Worm (Caenorhabditis elegans) whole organism, L3 larva: ENCODE measurements around the gene C05E11.2.

ENCODE experiments used
- R02D3.7 ChIP-seq: fragments of 150-350 bp; optimal IDR thresholded peaks from 2 replicates; lab custom pipeline; 2014; ENCODE audit warnings: missing biosample characterization, missing genetic modification characterization
- ZK546.5 ChIP-seq: sonication (generic microtip); optimal IDR thresholded peaks from 2 replicates; lab custom pipeline; 2017; ENCODE audit warnings: missing biosample characterization, missing genetic modification characterization
- aly-2 ChIP-seq: fragments of 150-350 bp; optimal IDR thresholded peaks from 2 replicates; lab custom pipeline; 2014; ENCODE audit warnings: missing biosample characterization, missing genetic modification characterization
- ama-1 ChIP-seq: fragments of 150-350 bp; optimal IDR thresholded peaks from 2 replicates; lab custom pipeline; 2018
- ceh-28 ChIP-seq: fragments of 150-350 bp; optimal IDR thresholded peaks from 2 replicates; lab custom pipeline; 2014; ENCODE audit warnings: missing biosample characterization, missing genetic modification reagents, missing genetic modification characterization
- ceh-82 ChIP-seq: fragments of 150-350 bp; optimal IDR thresholded peaks from 2 replicates; lab custom pipeline; 2014; ENCODE audit warnings: missing biosample characterization, missing genetic modification characterization
- ceh-9 ChIP-seq: sonication (generic microtip); optimal IDR thresholded peaks from 2 replicates; lab custom pipeline; 2018; ENCODE audit warnings: missing biosample characterization, missing genetic modification characterization
- daf-12 ChIP-seq: fragments of 150-350 bp; optimal IDR thresholded peaks from 2 replicates; lab custom pipeline; 2014; ENCODE audit warnings: missing biosample characterization, missing genetic modification reagents, missing genetic modification characterization
- egl-27 ChIP-seq: sonication (generic microtip); optimal IDR thresholded peaks from 4 replicates; lab custom pipeline; 2017; ENCODE audit warnings: missing biosample characterization, missing genetic modification reagents, missing genetic modification characterization
- egl-5 ChIP-seq: fragments of 150-350 bp; optimal IDR thresholded peaks from 2 replicates; lab custom pipeline; 2017; ENCODE audit warnings: missing biosample characterization, missing genetic modification reagents, missing genetic modification characterization, inconsistent platforms
- elt-1 ChIP-seq: fragments of 150-350 bp; optimal IDR thresholded peaks from 2 replicates; lab custom pipeline; 2014; ENCODE audit warnings: missing biosample characterization, missing genetic modification characterization
- elt-2 ChIP-seq: sonication (generic microtip); optimal IDR thresholded peaks from 2 replicates; lab custom pipeline; 2016; ENCODE audit warnings: missing genetic modification reagents, mild to moderate bottlenecking, missing genetic modification characterization, missing compliant biosample characterization
- elt-3 ChIP-seq, 3 experiments: fragments of 150-350 bp in 1 of 3; sonication (generic microtip) in 2 of 3; optimal IDR thresholded peaks; 2 replicates in 2 of 3; 4 replicates in 1 of 3; lab custom pipeline; 2014 to 2017; ENCODE audit warnings: missing biosample characterization in 3 of 3, missing genetic modification characterization in 3 of 3
- eor-1 ChIP-seq, 2 experiments: fragments of 150-350 bp; optimal IDR thresholded peaks; 2 replicates each; lab custom pipeline; 2014 to 2018; ENCODE audit warnings: missing biosample characterization in 2 of 2, missing genetic modification characterization in 2 of 2
- fkh-10 ChIP-seq: sonication (generic microtip); optimal IDR thresholded peaks from 2 replicates; lab custom pipeline; 2017; ENCODE audit warnings: missing biosample characterization, missing genetic modification reagents, missing genetic modification characterization
- fkh-2 ChIP-seq: fragments of 150-350 bp; optimal IDR thresholded peaks from 2 replicates; lab custom pipeline; 2014; ENCODE audit warnings: missing biosample characterization, missing genetic modification reagents, missing genetic modification characterization
- fos-1 ChIP-seq: fragments of 150-350 bp; optimal IDR thresholded peaks from 2 replicates; lab custom pipeline; 2014; ENCODE audit warnings: missing biosample characterization, missing genetic modification characterization
- hmg-11 ChIP-seq: sonication (generic microtip); optimal IDR thresholded peaks from 2 replicates; lab custom pipeline; 2016; ENCODE audit warnings: missing genetic modification characterization, missing compliant biosample characterization
- jun-1 ChIP-seq: fragments of 150-350 bp; optimal IDR thresholded peaks from 2 replicates; lab custom pipeline; 2014; ENCODE audit warnings: missing biosample characterization, missing genetic modification reagents, missing genetic modification characterization
- lin-15B ChIP-seq: fragments of 150-350 bp; optimal IDR thresholded peaks from 2 replicates; lab custom pipeline; 2014; ENCODE audit warnings: missing biosample characterization, missing genetic modification characterization
- lin-39 ChIP-seq: fragments of 150-350 bp; optimal IDR thresholded peaks from 2 replicates; lab custom pipeline; 2018; ENCODE audit warnings: missing biosample characterization, missing genetic modification reagents, missing genetic modification characterization
- lsy-12 ChIP-seq: sonication (generic microtip); optimal IDR thresholded peaks from 2 replicates; lab custom pipeline; 2016; ENCODE audit warnings: mild to moderate bottlenecking, missing genetic modification characterization, missing compliant biosample characterization
- mml-1 ChIP-seq: fragments of 150-350 bp; sonication (generic microtip); optimal IDR thresholded peaks from 3 replicates; lab custom pipeline; 2014; ENCODE audit warnings: missing biosample characterization, missing genetic modification characterization
- nfya-1 ChIP-seq: sonication (generic microtip); optimal IDR thresholded peaks from 2 replicates; lab custom pipeline; 2017; ENCODE audit warnings: missing genetic modification characterization, mild to moderate bottlenecking, missing compliant biosample characterization, antibody characterized with exemption, moderate library complexity; ENCODE audit not compliant: insufficient read depth
- nhr-11 ChIP-seq: fragments of 150-350 bp; optimal IDR thresholded peaks from 2 replicates; lab custom pipeline; 2014; ENCODE audit warnings: missing biosample characterization, missing genetic modification characterization
- nhr-23 ChIP-seq: fragments of 150-350 bp; optimal IDR thresholded peaks from 2 replicates; lab custom pipeline; 2014; ENCODE audit warnings: missing biosample characterization, missing genetic modification reagents, missing genetic modification characterization
- nhr-25 ChIP-seq: sonication (generic microtip); optimal IDR thresholded peaks from 2 replicates; lab custom pipeline; 2017; ENCODE audit warnings: missing biosample characterization, missing genetic modification characterization
- nhr-28 ChIP-seq: fragments of 150-350 bp; optimal IDR thresholded peaks from 2 replicates; lab custom pipeline; 2014; ENCODE audit warnings: missing biosample characterization, missing genetic modification characterization
- nhr-43 ChIP-seq: sonication (generic microtip); optimal IDR thresholded peaks from 2 replicates; lab custom pipeline; 2016; ENCODE audit warnings: mild to moderate bottlenecking, missing genetic modification characterization, missing compliant biosample characterization; ENCODE audit not compliant: poor library complexity, severe bottlenecking
- nhr-67 ChIP-seq: fragments of 150-350 bp; optimal IDR thresholded peaks from 2 replicates; lab custom pipeline; 2014; ENCODE audit warnings: missing biosample characterization, missing genetic modification characterization
- nhr-76 ChIP-seq: fragments of 150-350 bp; sonication (generic microtip); optimal IDR thresholded peaks from 5 replicates; lab custom pipeline; 2014; ENCODE audit warnings: missing biosample characterization, missing genetic modification characterization
- nhr-77 ChIP-seq: fragments of 150-350 bp; optimal IDR thresholded peaks from 2 replicates; lab custom pipeline; 2014; ENCODE audit warnings: missing biosample characterization, missing genetic modification characterization
- pha-4 ChIP-seq: fragments of 150-350 bp; optimal IDR thresholded peaks from 2 replicates; lab custom pipeline; 2014; ENCODE audit warnings: missing biosample characterization, missing genetic modification reagents, missing genetic modification characterization
- pqm-1 ChIP-seq: fragments of 150-350 bp; optimal IDR thresholded peaks from 2 replicates; lab custom pipeline; 2017; ENCODE audit warnings: missing biosample characterization, missing genetic modification characterization, inconsistent platforms
- skn-1 ChIP-seq: fragments of 150-350 bp; optimal IDR thresholded peaks from 2 replicates; lab custom pipeline; 2014; ENCODE audit warnings: missing biosample characterization, missing genetic modification characterization
- snpc-4 ChIP-seq: fragments of 150-350 bp; optimal IDR thresholded peaks from 2 replicates; lab custom pipeline; 2014; ENCODE audit warnings: missing biosample characterization, missing genetic modification characterization
- tbx-2 ChIP-seq: sonication (generic microtip); optimal IDR thresholded peaks from 2 replicates; lab custom pipeline; 2016; ENCODE audit warnings: mild to moderate bottlenecking, missing genetic modification characterization, missing compliant biosample characterization
- unc-39 ChIP-seq: sonication (generic microtip); optimal IDR thresholded peaks from 4 replicates; lab custom pipeline; 2017; ENCODE audit warnings: missing biosample characterization, missing genetic modification characterization
- unc-62 ChIP-seq: fragments of 150-350 bp; sonication (generic microtip); optimal IDR thresholded peaks from 4 replicates; lab custom pipeline; 2014; ENCODE audit warnings: missing biosample characterization, missing genetic modification reagents, missing genetic modification characterization
- zag-1 ChIP-seq: fragments of 150-350 bp; optimal IDR thresholded peaks from 2 replicates; lab custom pipeline; 2014; ENCODE audit warnings: missing biosample characterization, missing genetic modification characterization
- ztf-11 ChIP-seq: fragments of 150-350 bp; optimal IDR thresholded peaks from 2 replicates; lab custom pipeline; 2014; ENCODE audit warnings: missing biosample characterization, missing genetic modification characterization
- ztf-4 ChIP-seq: fragments of 150-350 bp; optimal IDR thresholded peaks from 2 replicates; lab custom pipeline; 2014; ENCODE audit warnings: missing biosample characterization, missing genetic modification characterization

The C05E11.2 gene

DNA sequence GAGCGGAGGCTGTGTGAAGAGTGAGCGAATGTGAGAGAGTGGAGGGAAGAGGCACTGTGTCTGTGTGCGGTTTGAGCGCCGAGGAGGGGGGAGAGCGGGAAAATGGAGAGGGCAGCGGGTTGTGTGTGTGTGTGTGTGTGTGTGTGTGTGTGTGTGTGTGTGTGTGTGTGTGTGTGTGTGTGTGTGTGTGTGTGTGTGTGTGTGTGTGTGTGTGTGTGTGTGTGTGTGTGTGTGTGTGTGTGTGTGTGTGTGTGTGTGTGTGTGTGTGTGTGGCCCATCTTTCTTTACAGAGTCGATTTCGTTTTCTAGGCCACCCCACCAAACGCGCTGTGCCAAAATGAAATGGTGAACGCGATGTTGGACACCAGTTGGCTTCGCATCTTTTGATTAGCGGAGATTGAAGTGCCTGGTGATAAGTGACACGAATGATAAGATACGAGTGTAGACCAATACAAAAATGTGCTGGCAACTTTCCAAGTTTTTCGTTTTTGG is 19.7 kb downstream of the C05E11.2 start:
- TF ChIP-seq elt-1 (tag; lab: Kevin White, UChicago) = peak; percentile 12
- peak; percentile 70 for TF ChIP-seq jun-1
- TF ChIP-seq pqm-1 = peak; percentile 5
- peak; percentile 14 for TF ChIP-seq tbx-2 (tag; lab: Kevin White, UChicago)
- TF ChIP-seq lsy-12 (tag; lab: Kevin White, UChicago) = peak; percentile 95
- TF ChIP-seq lin-15B (tag; lab: Kevin White, UChicago) = peak; percentile 42
- TF ChIP-seq nfya-1 (tag; lab: Kevin White, UChicago) = peak; percentile 53
- TF ChIP-seq pha-4 (tag; lab: Kevin White, UChicago) = peak; percentile 34
- TF ChIP-seq nhr-43 (tag; lab: Kevin White, UChicago) = peak; percentile 80
- TF ChIP-seq zag-1 = peak; percentile 41
- peak; percentile 72 for TF ChIP-seq hmg-11 (tag; lab: Kevin White, UChicago)
- TF ChIP-seq nhr-23 (tag; lab: Kevin White, UChicago) = peak; percentile 8
- TF ChIP-seq nhr-25 (tag; lab: Kevin White, UChicago) = peak; percentile 86
- peak; percentile 77 for TF ChIP-seq lin-39 (tag; lab: Kevin White, UChicago)
- peak; percentile 93 for TF ChIP-seq elt-2 (tag; lab: Kevin White, UChicago)

ce11 chrX:4607300-4607699 is 20.6 kb downstream of the C05E11.2 start:
- no peak for TF ChIP-seq snpc-4
- no peak for TF ChIP-seq pqm-1
- TF ChIP-seq hmg-11 (tag; lab: Kevin White, UChicago) = no peak
- TF ChIP-seq unc-62 = no peak
- TF ChIP-seq nhr-28 (tag; lab: Kevin White, UChicago) = no peak
- TF ChIP-seq mml-1 = no peak
- TF ChIP-seq nfya-1 (tag; lab: Kevin White, UChicago) = no peak
- TF ChIP-seq ztf-4 = no peak
- TF ChIP-seq egl-27 (tag; lab: Kevin White, UChicago) = no peak
- TF ChIP-seq skn-1 (tag; lab: Kevin White, UChicago) = no peak
- TF ChIP-seq jun-1 = no peak
- TF ChIP-seq eor-1 (tag; optimal IDR thresholded peaks at IDR 0.05; lab: Kevin White, UChicago) = no peak
- no peak for TF ChIP-seq pha-4 (tag; lab: Kevin White, UChicago)
- no peak for TF ChIP-seq unc-39 (tag; lab: Kevin White, UChicago)

ce11 chrX:4609635-4610034 is 22.9 kb downstream of the C05E11.2 start:
- TF ChIP-seq skn-1 (tag; lab: Kevin White, UChicago) (no peak), egl-5 (tag; lab: Kevin White, UChicago) (peak; percentile 23), nfya-1 (tag; lab: Kevin White, UChicago) (no peak)

DNA sequence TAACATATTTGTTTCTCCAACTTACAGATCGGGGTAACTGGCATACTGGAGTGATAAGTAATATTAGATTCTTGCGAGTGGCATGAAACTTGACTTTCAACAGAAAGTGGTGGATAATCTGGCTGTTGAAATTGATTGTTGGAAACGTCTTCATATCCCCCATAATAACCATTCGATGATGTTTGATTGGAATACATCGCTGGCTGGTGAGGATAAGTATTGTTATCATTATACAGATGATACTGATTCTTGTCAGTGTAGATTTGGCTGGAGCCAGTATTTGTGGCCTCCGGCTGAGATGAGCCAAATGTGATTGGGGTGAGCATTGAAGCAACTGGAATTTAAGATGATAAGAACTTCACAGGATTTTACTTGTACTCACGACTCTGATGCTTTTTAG is 28.3 kb downstream of the C05E11.2 start:
- TF ChIP-seq elt-2 (tag; lab: Kevin White, UChicago) (no peak), pqm-1 (no peak), zag-1 (no peak), nhr-23 (tag; lab: Kevin White, UChicago) (no peak), ceh-82 (tag; lab: Kevin White, UChicago) (no peak), ZK546.5 (tag; lab: Kevin White, UChicago) (no peak), lin-15B (tag; lab: Kevin White, UChicago) (no peak), fos-1 (tag; lab: Kevin White, UChicago) (no peak), mml-1 (no peak), skn-1 (tag; lab: Kevin White, UChicago) (no peak), ama-1 (lab: Kevin White, UChicago) (no peak), eor-1 (tag; optimal IDR thresholded peaks at IDR 0.05; lab: Kevin White, UChicago) (no peak), hmg-11 (tag; lab: Kevin White, UChicago) (no peak), unc-62 (no peak), ceh-9 (no peak), elt-3 (tag; optimal IDR thresholded peaks at IDR 0.05; lab: Kevin White, UChicago) (no peak)

- TF ChIP-seq fkh-2 (tag; lab: Kevin White, UChicago) (no peak), ceh-28 (peak; percentile 13), nhr-67 (tag; lab: Kevin White, UChicago) (no peak), lin-39 (tag; lab: Kevin White, UChicago) (peak; percentile 89), ztf-11 (tag; lab: Kevin White, UChicago) (no peak), nhr-28 (tag; lab: Kevin White, UChicago) (no peak), egl-27 (tag; lab: Kevin White, UChicago) (no peak), R02D3.7 (no peak), elt-3 (tag; optimal IDR thresholded peaks at IDR 0.05; lab: Kevin White, UChicago) (no peak), nhr-25 (tag; lab: Kevin White, UChicago) (no peak), nhr-23 (tag; lab: Kevin White, UChicago) (no peak), aly-2 (tag; lab: Kevin White, UChicago) (no peak), nhr-11 (tag; lab: Kevin White, UChicago) (no peak), mml-1 (no peak), ama-1 (lab: Kevin White, UChicago) (peak; percentile 0), pqm-1 (no peak), nfya-1 (tag; lab: Kevin White, UChicago) (peak; percentile 27), ceh-9 (no peak), hmg-11 (tag; lab: Kevin White, UChicago) (peak; percentile 46), nhr-76 (tag; lab: Kevin White, UChicago) (no peak), daf-12 (tag; lab: Kevin White, UChicago) (no peak), egl-5 (tag; lab: Kevin White, UChicago) (peak; percentile 10), pha-4 (tag; lab: Kevin White, UChicago) (peak; percentile 17), tbx-2 (tag; lab: Kevin White, UChicago) (no peak), fkh-10 (no peak), nhr-77 (no peak)
Measured at ce11 chrX:4616832-4617231, 30.1 kb downstream of the C05E11.2 start.
